Worm (Caenorhabditis elegans) whole organism, L3 larva: ENCODE measurements around the gene hrg-9.

Experiments
- ZK546.5 ChIP-seq: sonication (generic microtip); optimal IDR thresholded peaks from 2 replicates; lab custom pipeline; 2017; ENCODE audit warnings: missing biosample characterization, missing genetic modification characterization
- ama-1 ChIP-seq: fragments of 150-350 bp; optimal IDR thresholded peaks from 2 replicates; lab custom pipeline; 2018
- ceh-16 ChIP-seq: sonication (generic microtip); optimal IDR thresholded peaks from 2 replicates; lab custom pipeline; 2017; ENCODE audit warnings: missing biosample characterization, missing genetic modification characterization
- ceh-28 ChIP-seq: fragments of 150-350 bp; optimal IDR thresholded peaks from 2 replicates; lab custom pipeline; 2014; ENCODE audit warnings: missing biosample characterization, missing genetic modification reagents, missing genetic modification characterization
- ceh-82 ChIP-seq: fragments of 150-350 bp; optimal IDR thresholded peaks from 2 replicates; lab custom pipeline; 2014; ENCODE audit warnings: missing biosample characterization, missing genetic modification characterization
- egl-27 ChIP-seq: sonication (generic microtip); optimal IDR thresholded peaks from 4 replicates; lab custom pipeline; 2017; ENCODE audit warnings: missing biosample characterization, missing genetic modification reagents, missing genetic modification characterization
- egl-5 ChIP-seq: fragments of 150-350 bp; optimal IDR thresholded peaks from 2 replicates; lab custom pipeline; 2017; ENCODE audit warnings: missing biosample characterization, missing genetic modification reagents, missing genetic modification characterization, inconsistent platforms
- elt-2 ChIP-seq: sonication (generic microtip); optimal IDR thresholded peaks from 2 replicates; lab custom pipeline; 2016; ENCODE audit warnings: missing genetic modification reagents, mild to moderate bottlenecking, missing genetic modification characterization, missing compliant biosample characterization
- elt-3 ChIP-seq, 3 experiments: fragments of 150-350 bp in 1 of 3; sonication (generic microtip) in 2 of 3; optimal IDR thresholded peaks; 2 replicates in 2 of 3; 4 replicates in 1 of 3; lab custom pipeline; 2014 to 2017; ENCODE audit warnings: missing biosample characterization in 3 of 3, missing genetic modification characterization in 3 of 3
- fkh-2 ChIP-seq: fragments of 150-350 bp; optimal IDR thresholded peaks from 2 replicates; lab custom pipeline; 2014; ENCODE audit warnings: missing biosample characterization, missing genetic modification reagents, missing genetic modification characterization
- fos-1 ChIP-seq: fragments of 150-350 bp; optimal IDR thresholded peaks from 2 replicates; lab custom pipeline; 2014; ENCODE audit warnings: missing biosample characterization, missing genetic modification characterization
- hmg-11 ChIP-seq: sonication (generic microtip); optimal IDR thresholded peaks from 2 replicates; lab custom pipeline; 2016; ENCODE audit warnings: missing genetic modification characterization, missing compliant biosample characterization
- jun-1 ChIP-seq: fragments of 150-350 bp; optimal IDR thresholded peaks from 2 replicates; lab custom pipeline; 2014; ENCODE audit warnings: missing biosample characterization, missing genetic modification reagents, missing genetic modification characterization
- lin-15B ChIP-seq: fragments of 150-350 bp; optimal IDR thresholded peaks from 2 replicates; lab custom pipeline; 2014; ENCODE audit warnings: missing biosample characterization, missing genetic modification characterization
- lsy-12 ChIP-seq: sonication (generic microtip); optimal IDR thresholded peaks from 2 replicates; lab custom pipeline; 2016; ENCODE audit warnings: mild to moderate bottlenecking, missing genetic modification characterization, missing compliant biosample characterization
- mdl-1 ChIP-seq: fragments of 150-350 bp; optimal IDR thresholded peaks from 2 replicates; lab custom pipeline; 2014; ENCODE audit warnings: missing biosample characterization, missing genetic modification characterization
- nhr-11 ChIP-seq: fragments of 150-350 bp; optimal IDR thresholded peaks from 2 replicates; lab custom pipeline; 2014; ENCODE audit warnings: missing biosample characterization, missing genetic modification characterization
- nhr-12 ChIP-seq: fragments of 150-350 bp; optimal IDR thresholded peaks from 2 replicates; lab custom pipeline; 2014; ENCODE audit warnings: missing biosample characterization, missing genetic modification characterization
- nhr-23 ChIP-seq: fragments of 150-350 bp; optimal IDR thresholded peaks from 2 replicates; lab custom pipeline; 2014; ENCODE audit warnings: missing biosample characterization, missing genetic modification reagents, missing genetic modification characterization
- nhr-237 ChIP-seq: fragments of 150-350 bp; optimal IDR thresholded peaks from 2 replicates; lab custom pipeline; 2014; ENCODE audit warnings: missing biosample characterization, missing genetic modification characterization
- nhr-25 ChIP-seq: sonication (generic microtip); optimal IDR thresholded peaks from 2 replicates; lab custom pipeline; 2017; ENCODE audit warnings: missing biosample characterization, missing genetic modification characterization
- nhr-28 ChIP-seq: fragments of 150-350 bp; optimal IDR thresholded peaks from 2 replicates; lab custom pipeline; 2014; ENCODE audit warnings: missing biosample characterization, missing genetic modification characterization
- nhr-67 ChIP-seq: fragments of 150-350 bp; optimal IDR thresholded peaks from 2 replicates; lab custom pipeline; 2014; ENCODE audit warnings: missing biosample characterization, missing genetic modification characterization
- nhr-76 ChIP-seq: fragments of 150-350 bp; sonication (generic microtip); optimal IDR thresholded peaks from 5 replicates; lab custom pipeline; 2014; ENCODE audit warnings: missing biosample characterization, missing genetic modification characterization
- nhr-77 ChIP-seq: fragments of 150-350 bp; optimal IDR thresholded peaks from 2 replicates; lab custom pipeline; 2014; ENCODE audit warnings: missing biosample characterization, missing genetic modification characterization
- pha-4 ChIP-seq: fragments of 150-350 bp; optimal IDR thresholded peaks from 2 replicates; lab custom pipeline; 2014; ENCODE audit warnings: missing biosample characterization, missing genetic modification reagents, missing genetic modification characterization
- pqm-1 ChIP-seq: fragments of 150-350 bp; optimal IDR thresholded peaks from 2 replicates; lab custom pipeline; 2017; ENCODE audit warnings: missing biosample characterization, missing genetic modification characterization, inconsistent platforms
- sea-2 ChIP-seq: fragments of 150-350 bp; sonication (generic microtip); optimal IDR thresholded peaks from 4 replicates; lab custom pipeline; 2014; ENCODE audit warnings: missing biosample characterization, missing genetic modification reagents, missing genetic modification characterization
- skn-1 ChIP-seq: fragments of 150-350 bp; optimal IDR thresholded peaks from 2 replicates; lab custom pipeline; 2014; ENCODE audit warnings: missing biosample characterization, missing genetic modification characterization
- snpc-4 ChIP-seq: fragments of 150-350 bp; optimal IDR thresholded peaks from 2 replicates; lab custom pipeline; 2014; ENCODE audit warnings: missing biosample characterization, missing genetic modification characterization
- tbx-2 ChIP-seq: sonication (generic microtip); optimal IDR thresholded peaks from 2 replicates; lab custom pipeline; 2016; ENCODE audit warnings: mild to moderate bottlenecking, missing genetic modification characterization, missing compliant biosample characterization
- unc-39 ChIP-seq: sonication (generic microtip); optimal IDR thresholded peaks from 4 replicates; lab custom pipeline; 2017; ENCODE audit warnings: missing biosample characterization, missing genetic modification characterization
- ztf-11 ChIP-seq: fragments of 150-350 bp; optimal IDR thresholded peaks from 2 replicates; lab custom pipeline; 2014; ENCODE audit warnings: missing biosample characterization, missing genetic modification characterization
- ztf-4 ChIP-seq: fragments of 150-350 bp; optimal IDR thresholded peaks from 2 replicates; lab custom pipeline; 2014; ENCODE audit warnings: missing biosample characterization, missing genetic modification characterization

hrg-9 gene

DNA sequence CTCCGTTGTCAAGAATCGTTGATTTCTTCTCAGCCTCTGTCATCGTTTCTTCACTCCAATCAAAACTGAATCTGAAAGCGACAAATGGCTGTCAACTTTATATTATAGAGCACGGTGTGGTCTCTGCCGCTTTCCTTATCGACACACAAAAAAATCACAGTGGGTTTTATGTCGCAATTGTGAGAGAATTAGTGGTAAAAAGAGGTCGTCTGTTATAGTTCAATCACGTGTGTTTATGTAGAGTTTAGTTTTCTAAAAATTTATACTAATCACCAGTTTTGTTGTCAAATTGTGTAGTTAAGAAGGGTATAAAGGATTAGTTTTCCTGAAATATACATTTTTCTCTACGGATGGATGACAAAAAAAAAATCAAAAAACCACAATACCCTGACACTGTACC, 28.2 kb downstream of the hrg-9 start, which contains the start of gene T16G1.7:
TSS of gene T16G1.7 (minus strand) at position 137 of the 400 bp plus-strand sequence.
- TF ChIP-seq nhr-77 (no peak), egl-5 (tag; lab: Kevin White, UChicago) (no peak), pqm-1 (tag; lab: Kevin White, UChicago) (peak; percentile 89), ZK546.5 (tag; lab: Kevin White, UChicago) (no peak), pha-4 (tag; lab: Kevin White, UChicago) (peak; percentile 49), jun-1 (tag; lab: Kevin White, UChicago) (peak; percentile 55), elt-2 (tag; lab: Kevin White, UChicago) (peak; percentile 91)

DNA sequence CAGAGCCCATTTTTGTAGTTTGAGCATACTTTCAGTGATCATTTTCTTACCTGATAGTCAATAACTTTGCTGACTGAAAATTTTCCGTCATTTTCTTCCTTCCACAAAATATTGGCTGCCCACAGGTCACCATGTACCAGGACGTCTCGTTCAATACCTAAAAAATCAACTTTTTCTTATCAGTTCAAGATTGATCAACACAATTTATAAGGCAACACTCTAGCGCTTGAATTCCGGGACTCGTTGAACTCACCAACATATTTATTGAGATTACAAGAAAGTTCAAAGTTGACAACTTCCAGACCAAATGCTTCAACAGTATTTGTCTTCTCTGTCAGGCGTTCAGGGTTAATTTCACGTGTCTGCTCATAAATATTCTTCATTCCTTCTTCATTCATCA, 29.5 kb downstream of the hrg-9 start:
- TF ChIP-seq nhr-11 (tag; lab: Kevin White, UChicago), result no peak
- no peak for TF ChIP-seq nhr-237
- no peak for TF ChIP-seq snpc-4 (tag; lab: Kevin White, UChicago)
- peak; percentile 65 for TF ChIP-seq elt-2 (tag; lab: Kevin White, UChicago)
- TF ChIP-seq pha-4 (tag; lab: Kevin White, UChicago), result no peak
- TF ChIP-seq nhr-12, result no peak
- no peak for TF ChIP-seq sea-2 (GFP tag; lab: Kevin White, UChicago)
- no peak for TF ChIP-seq mdl-1 (tag; lab: Kevin White, UChicago)
- TF ChIP-seq skn-1, result no peak
- TF ChIP-seq nhr-76 (tag; lab: Kevin White, UChicago), result no peak
- TF ChIP-seq nhr-28 (tag; lab: Kevin White, UChicago), result no peak
- TF ChIP-seq lin-15B, result no peak
- no peak for TF ChIP-seq hmg-11 (tag; lab: Kevin White, UChicago)
- TF ChIP-seq ama-1 (lab: Kevin White, UChicago), result no peak
- TF ChIP-seq ceh-28 (tag; lab: Kevin White, UChicago), result no peak
- TF ChIP-seq pqm-1 (tag; lab: Kevin White, UChicago), result peak; percentile 75
- no peak for TF ChIP-seq ceh-82 (tag; lab: Kevin White, UChicago)
- TF ChIP-seq, all 47 proteins: peak for 2

DNA sequence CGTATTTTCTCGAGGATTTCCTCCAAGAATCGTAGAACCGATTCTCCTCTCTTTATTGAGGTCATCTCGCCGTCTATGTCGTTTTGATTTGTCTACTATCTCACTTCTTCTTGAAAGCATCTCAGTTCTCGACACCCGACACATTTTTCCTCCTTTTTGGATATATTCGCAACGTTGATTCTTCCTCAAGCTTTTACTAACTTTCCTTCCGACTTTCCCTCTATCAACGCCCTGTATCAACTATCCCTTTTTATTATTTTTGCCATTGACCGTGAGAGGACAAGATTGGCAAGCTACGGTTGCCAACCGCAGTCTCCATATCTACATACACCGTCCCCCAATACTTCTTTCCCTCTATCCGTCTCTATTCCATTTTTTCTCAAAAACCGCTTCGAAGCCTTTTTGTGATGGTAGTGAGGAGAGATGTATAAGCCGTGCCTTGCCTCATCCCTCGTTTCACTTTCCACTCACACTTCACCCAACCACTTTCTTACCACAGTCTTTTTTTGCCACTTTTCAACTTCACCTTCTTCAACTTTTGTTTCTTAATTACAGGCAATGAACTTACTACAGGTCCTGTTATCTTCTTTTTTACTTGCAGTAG, 34.1 kb downstream of the hrg-9 start, which contains the start of gene T16G1.2:
TSS of gene T16G1.2 (plus strand) at position 554 of the 604 bp plus-strand sequence.
- TF ChIP-seq nhr-25, result peak; percentile 8
- TF ChIP-seq elt-3 (tag; optimal IDR thresholded peaks at IDR 0.05; lab: Kevin White, UChicago), result no peak
- TF ChIP-seq ztf-4 (tag; lab: Kevin White, UChicago), result no peak
- no peak for TF ChIP-seq nhr-23 (tag; lab: Kevin White, UChicago)
- no peak for TF ChIP-seq jun-1 (tag; lab: Kevin White, UChicago)
- TF ChIP-seq ama-1 (lab: Kevin White, UChicago), result no peak
- TF ChIP-seq nhr-12, result no peak
- no peak for TF ChIP-seq lsy-12
- TF ChIP-seq, all 47 proteins: peak for 1

DNA sequence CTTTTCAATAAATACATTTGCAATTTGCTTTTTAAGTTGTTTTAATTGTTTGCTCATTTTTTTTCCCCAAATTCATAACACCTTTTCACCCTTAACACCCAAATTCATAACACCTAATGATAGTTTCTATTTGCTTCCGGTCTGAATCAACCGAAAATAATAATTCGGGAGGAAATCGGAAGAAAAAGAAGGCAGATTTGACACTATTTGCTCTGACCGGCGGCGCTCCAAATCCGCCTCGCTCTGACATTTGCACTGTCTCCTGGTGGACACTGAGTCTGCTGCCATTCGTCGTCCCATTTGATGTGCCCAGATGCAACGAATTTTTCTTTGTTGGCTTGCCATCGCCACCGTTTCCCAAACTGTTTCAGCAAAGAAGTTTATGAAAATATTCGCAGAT, 39.0 kb downstream of the hrg-9 start, which contains the start of gene pqn-67:
TSS of gene pqn-67 (plus strand) at position 301 of the 400 bp plus-strand sequence.
- TF ChIP-seq ceh-28 (tag; lab: Kevin White, UChicago) (no peak), ZK546.5 (tag; lab: Kevin White, UChicago) (no peak), lin-15B (no peak), unc-39 (tag; lab: Kevin White, UChicago) (no peak), snpc-4 (tag; lab: Kevin White, UChicago) (no peak), ztf-11 (tag; lab: Kevin White, UChicago) (no peak), elt-2 (tag; lab: Kevin White, UChicago) (peak; percentile 22), nhr-23 (tag; lab: Kevin White, UChicago) (no peak)

DNA sequence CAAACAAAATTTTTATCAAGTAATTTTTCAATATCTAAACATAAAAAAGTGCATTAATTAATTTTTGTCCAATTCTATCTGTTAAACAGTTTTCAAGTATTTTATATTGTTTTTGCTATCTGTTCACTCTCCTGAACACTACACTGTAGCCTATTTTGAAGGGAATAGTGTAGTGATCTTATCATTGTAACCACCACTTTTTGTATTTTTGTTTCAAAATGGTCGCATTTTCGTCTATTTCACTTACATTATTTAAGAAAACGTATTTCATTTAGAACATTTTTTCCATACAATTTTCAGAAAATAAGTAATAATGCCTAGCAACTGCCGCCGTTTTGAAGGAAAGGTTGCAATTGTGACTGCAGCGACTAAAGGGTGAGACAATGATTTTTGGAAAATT, 40.8 kb downstream of the hrg-9 start, which contains the start of gene dhrs-4:
TSS of gene dhrs-4 (plus strand) at position 301 of the 400 bp plus-strand sequence.
- no peak for TF ChIP-seq nhr-67 (tag; lab: Kevin White, UChicago)
- TF ChIP-seq elt-2 (tag; lab: Kevin White, UChicago), result peak; percentile 6
- TF ChIP-seq skn-1, result no peak
- no peak for TF ChIP-seq nhr-76 (tag; lab: Kevin White, UChicago)
- TF ChIP-seq nhr-23 (tag; lab: Kevin White, UChicago), result no peak
- no peak for TF ChIP-seq tbx-2 (tag; lab: Kevin White, UChicago)
- TF ChIP-seq pqm-1 (tag; lab: Kevin White, UChicago), result peak; percentile 10

DNA sequence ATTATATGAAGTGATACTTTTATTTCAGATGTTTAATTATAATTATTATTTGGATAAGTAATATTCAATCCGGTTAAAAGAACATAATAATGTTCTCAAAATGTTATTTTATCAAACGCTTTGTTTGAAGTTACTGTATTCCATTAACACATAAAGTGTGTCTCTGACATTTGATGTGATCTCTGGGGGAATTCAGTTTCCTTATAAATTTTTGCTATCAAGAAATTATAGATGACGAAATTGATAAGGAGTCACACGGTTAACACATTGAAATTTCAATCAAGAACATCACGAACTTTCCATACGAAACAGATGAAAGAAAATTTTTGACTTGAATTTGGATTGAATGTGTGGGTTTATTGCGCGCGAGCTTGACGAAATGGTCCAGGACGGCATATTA, 41.5 kb downstream of the hrg-9 start:
- TF ChIP-seq fos-1, result no peak
- no peak for TF ChIP-seq hmg-11 (tag; lab: Kevin White, UChicago)
- TF ChIP-seq pha-4 (tag; lab: Kevin White, UChicago), result peak; percentile 68
- peak; percentile 76 for TF ChIP-seq pqm-1 (tag; lab: Kevin White, UChicago)
- no peak for TF ChIP-seq skn-1
- no peak for TF ChIP-seq nhr-237
- no peak for TF ChIP-seq fkh-2 (tag; lab: Kevin White, UChicago)
- peak; percentile 88 for TF ChIP-seq elt-2 (tag; lab: Kevin White, UChicago)
- TF ChIP-seq nhr-23 (tag; lab: Kevin White, UChicago), result no peak
- no peak for TF ChIP-seq egl-27 (tag; lab: Kevin White, UChicago)
- TF ChIP-seq mdl-1 (tag; lab: Kevin White, UChicago), result no peak
- TF ChIP-seq egl-5 (tag; lab: Kevin White, UChicago), result no peak
- no peak for TF ChIP-seq ceh-16 (tag; lab: Kevin White, UChicago)
- TF ChIP-seq nhr-12, result no peak
- TF ChIP-seq, all 47 proteins: peak for 3
